Fruit fly (Drosophila melanogaster) whole organism, wandering third instar larva: ENCODE results near the gene Efhc1.1.

ENCODE experiments used
- Dfd ChIP-seq: fragments of >200 bp; optimal IDR thresholded peaks from 2 replicates; lab custom pipeline; 2017; ENCODE audit warnings: missing biosample characterization, missing genetic modification characterization
- Dif ChIP-seq: fragments of 200-275, 200-300 bp; sonication (Bioruptor generic); optimal IDR thresholded peaks from 2 replicates; lab custom pipeline; 2018; ENCODE audit warnings: missing biosample characterization, missing genetic modification characterization; ENCODE audit not compliant: partially characterized antibody
- GATAd ChIP-seq: sonication (Bioruptor generic); optimal IDR thresholded peaks from 2 replicates; lab custom pipeline; 2016; ENCODE audit warnings: missing biosample characterization, missing genetic modification characterization
- Hr83 ChIP-seq: fragments of 200-300 bp; sonication (Bioruptor generic); optimal IDR thresholded peaks from 2 replicates; lab custom pipeline; 2016; ENCODE audit warnings: missing biosample characterization, mild to moderate bottlenecking, missing genetic modification characterization, moderate library complexity; ENCODE audit not compliant: poor library complexity, severe bottlenecking
- Mio ChIP-seq: sonication (Bioruptor generic); optimal IDR thresholded peaks from 2 replicates; lab custom pipeline; 2016; ENCODE audit warnings: missing biosample characterization, missing genetic modification characterization
- Myc ChIP-seq: fragments of >200 bp; optimal IDR thresholded peaks from 2 replicates; lab custom pipeline; 2017
- N ChIP-seq: fragments of >200 bp; optimal IDR thresholded peaks from 2 replicates; lab custom pipeline; 2018; ENCODE audit warnings: missing biosample characterization, missing external identifiers, missing genetic modification characterization
- ey ChIP-seq: fragments of 200-800 bp; sonication (Bioruptor generic); optimal IDR thresholded peaks from 2 replicates; lab custom pipeline; 2016; ENCODE audit warnings: missing biosample characterization, missing genetic modification characterization
- fru ChIP-seq: fragments of 200-800 bp; sonication (Bioruptor generic); optimal IDR thresholded peaks from 3 replicates; lab custom pipeline; 2016; ENCODE audit warnings: missing biosample characterization, mild to moderate bottlenecking, missing genetic modification characterization
- h ChIP-seq: fragments of 200-800 bp; sonication (Bioruptor generic); optimal IDR thresholded peaks from 3 replicates; lab custom pipeline; 2016; ENCODE audit warnings: missing biosample characterization, mild to moderate bottlenecking, missing genetic modification characterization
- lola ChIP-seq: fragments of >200 bp; optimal IDR thresholded peaks from 2 replicates; lab custom pipeline; 2017; ENCODE audit warnings: missing biosample characterization, missing genetic modification characterization
- psq ChIP-seq: fragments of 200-800 bp; sonication (Bioruptor generic); optimal IDR thresholded peaks from 3 replicates; lab custom pipeline; 2017; ENCODE audit warnings: missing biosample characterization, mild to moderate bottlenecking, missing genetic modification characterization, moderate library complexity
- sv ChIP-seq: fragments of 200-800 bp; sonication (Bioruptor generic); optimal IDR thresholded peaks from 3 replicates; lab custom pipeline; 2016; ENCODE audit warnings: missing biosample characterization, missing genetic modification characterization
- usp ChIP-seq: fragments of >200 bp; optimal IDR thresholded peaks from 2 replicates; lab custom pipeline; 2017; ENCODE audit warnings: missing biosample characterization, missing genetic modification characterization

DNA sequence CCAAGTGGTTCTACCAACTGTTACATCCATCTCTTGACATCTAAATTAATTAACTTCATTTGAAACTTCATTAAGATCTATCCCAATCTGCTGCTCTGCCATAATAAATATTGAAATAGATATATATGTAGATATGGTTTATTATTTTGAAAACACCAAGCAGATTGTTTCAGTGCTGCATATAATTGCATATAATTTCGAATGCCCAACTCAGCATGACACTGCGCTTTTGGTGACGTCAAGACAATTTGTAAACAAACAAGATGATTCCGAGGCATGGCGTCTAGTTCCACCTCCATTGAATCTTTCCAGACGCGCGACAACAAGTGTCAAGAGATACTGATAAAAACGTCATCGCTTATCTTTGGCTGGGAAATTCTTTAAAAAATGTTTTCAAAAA lies 42.6 kb downstream of the Efhc1.1 start:
- TF ChIP-seq psq, result no peak
- TF ChIP-seq sv (GFP tag; lab: Kevin White, UChicago), result no peak
- no peak for TF ChIP-seq Dfd (GFP tag; lab: Kevin White, UChicago)
- TF ChIP-seq lola, result no peak
- no peak for TF ChIP-seq h
- no peak for TF ChIP-seq Dif (GFP tag; lab: Kevin White, UChicago)
- no peak for TF ChIP-seq Myc (lab: Kevin White, UChicago)
- TF ChIP-seq Hr83 (GFP tag; lab: Kevin White, UChicago), result no peak
- TF ChIP-seq usp (GFP tag; lab: Kevin White, UChicago), result no peak
- no peak for TF ChIP-seq ey (GFP tag; lab: Kevin White, UChicago)
- no peak for TF ChIP-seq fru (GFP tag; lab: Kevin White, UChicago)
- no peak for TF ChIP-seq GATAd (GFP tag; lab: Kevin White, UChicago)
- TF ChIP-seq Mio (GFP tag; lab: Kevin White, UChicago), result no peak
- TF ChIP-seq N (GFP tag; lab: Kevin White, UChicago), result no peak
